Fruit fly (Drosophila melanogaster) whole organism, prepupa: ENCODE measurements around the gene CG5026.

Experiments
- CG10631 ChIP-seq: fragments of 200-800 bp; sonication (Bioruptor generic); optimal IDR thresholded peaks from 2 replicates; lab custom pipeline; 2016; ENCODE audit warnings: missing biosample characterization, missing genetic modification characterization
- CG10669 ChIP-seq: fragments of 200-800 bp; sonication (Bioruptor generic); optimal IDR thresholded peaks from 3 replicates; lab custom pipeline; 2018; ENCODE audit warnings: missing biosample characterization, mild to moderate bottlenecking, missing genetic modification characterization, moderate library complexity
- CG11762 ChIP-seq: fragments of 200-800 bp; sonication (Bioruptor generic); optimal IDR thresholded peaks from 3 replicates; lab custom pipeline; 2016; ENCODE audit warnings: missing biosample characterization, missing genetic modification characterization; ENCODE audit not compliant: insufficient read depth
- CG11902 ChIP-seq: fragments of 200-800 bp; sonication (Bioruptor generic); optimal IDR thresholded peaks from 3 replicates; lab custom pipeline; 2016; ENCODE audit warnings: missing biosample characterization, missing genetic modification characterization
- CG15336 ChIP-seq: fragments of 200-800 bp; sonication (Bioruptor generic); IDR thresholded peaks from 2 replicates; pipeline ENCODE4 v1.3.6; 2022; ENCODE audit warnings: missing biosample characterization, missing genetic modification characterization
- CG1621 ChIP-seq: fragments of 200-800 bp; sonication (Bioruptor generic); optimal IDR thresholded peaks from 3 replicates; lab custom pipeline; 2018; ENCODE audit warnings: missing biosample characterization, mild to moderate bottlenecking, missing genetic modification characterization
- CG31627 ChIP-seq: fragments of 200-800 bp; sonication (Bioruptor generic); optimal IDR thresholded peaks from 3 replicates; lab custom pipeline; 2016; ENCODE audit warnings: missing biosample characterization, missing genetic modification characterization
- CG32006 ChIP-seq: fragments of 200-800 bp; sonication (Bioruptor generic); optimal IDR thresholded peaks from 3 replicates; lab custom pipeline; 2017; ENCODE audit warnings: missing biosample characterization, mild to moderate bottlenecking, missing genetic modification characterization
- CG6276 ChIP-seq: fragments of 200-800 bp; sonication (Bioruptor generic); optimal IDR thresholded peaks from 2 replicates; lab custom pipeline; 2017; ENCODE audit warnings: missing biosample characterization, mild to moderate bottlenecking, missing genetic modification characterization
- CG7368 ChIP-seq: fragments of 200-800 bp; sonication (Bioruptor generic); optimal IDR thresholded peaks from 3 replicates; lab custom pipeline; 2016; ENCODE audit warnings: missing biosample characterization, missing genetic modification characterization
- CG8319 ChIP-seq: fragments of 200-800 bp; sonication (Bioruptor generic); optimal IDR thresholded peaks from 3 replicates; lab custom pipeline; 2016; ENCODE audit warnings: missing biosample characterization, missing genetic modification characterization
- CG8632 ChIP-seq: fragments of 200-800 bp; sonication (Bioruptor generic); optimal IDR thresholded peaks from 3 replicates; lab custom pipeline; 2016; ENCODE audit warnings: missing biosample characterization, missing genetic modification characterization
- CG9139 ChIP-seq: fragments of 200-800 bp; sonication (Bioruptor generic); optimal IDR thresholded peaks from 3 replicates; lab custom pipeline; 2017; ENCODE audit warnings: missing biosample characterization, mild to moderate bottlenecking, missing genetic modification characterization
- Eip93F ChIP-seq: fragments of 200-800 bp; sonication (Bioruptor generic); optimal IDR thresholded peaks from 2 replicates; lab custom pipeline; 2016; ENCODE audit warnings: missing biosample characterization, mild to moderate bottlenecking, missing genetic modification characterization
- Ets21C ChIP-seq: fragments of 200-800 bp; sonication (Bioruptor generic); optimal IDR thresholded peaks from 3 replicates; lab custom pipeline; 2016; ENCODE audit warnings: missing biosample characterization, missing genetic modification characterization
- Ets96B ChIP-seq: fragments of 200-800 bp; optimal IDR thresholded peaks from 2 replicates; lab custom pipeline; 2019; ENCODE audit warnings: missing biosample characterization, mild to moderate bottlenecking, missing genetic modification characterization, moderate library complexity
- Gug ChIP-seq: fragments of 200-800 bp; sonication (Bioruptor generic); IDR thresholded peaks from 2 replicates; pipeline ENCODE4 v1.3.6; 2022; ENCODE audit warnings: missing biosample characterization, missing genetic modification characterization
- Hr4 ChIP-seq: fragments of 200-800 bp; sonication (Bioruptor generic); optimal IDR thresholded peaks from 3 replicates; lab custom pipeline; 2016; ENCODE audit warnings: missing biosample characterization, missing genetic modification characterization
- Lpt ChIP-seq: fragments of 200-800 bp; sonication (Bioruptor generic); optimal IDR thresholded peaks from 3 replicates; lab custom pipeline; 2016; ENCODE audit warnings: missing biosample characterization, missing genetic modification characterization
- Met ChIP-seq: fragments of 200-800 bp; sonication (Bioruptor generic); optimal IDR thresholded peaks from 3 replicates; lab custom pipeline; 2016; ENCODE audit warnings: missing biosample characterization, missing genetic modification characterization
- Smox ChIP-seq: fragments of 200-800 bp; sonication (Bioruptor generic); optimal IDR thresholded peaks from 3 replicates; lab custom pipeline; 2016; ENCODE audit warnings: missing biosample characterization, missing genetic modification characterization
- cyc ChIP-seq: fragments of 200-800 bp; sonication (Bioruptor generic); optimal IDR thresholded peaks from 3 replicates; lab custom pipeline; 2016; ENCODE audit warnings: missing biosample characterization, missing genetic modification characterization
- dac ChIP-seq: fragments of 200-800 bp; sonication (Bioruptor generic); optimal IDR thresholded peaks from 2 replicates; lab custom pipeline; 2017; ENCODE audit warnings: missing biosample characterization, mild to moderate bottlenecking, missing genetic modification characterization
- dsx ChIP-seq: fragments of 200-800 bp; optimal IDR thresholded peaks from 3 replicates; lab custom pipeline; 2019; ENCODE audit warnings: missing biosample characterization, mild to moderate bottlenecking, missing genetic modification characterization, moderate library complexity; ENCODE audit not compliant: poor library complexity, severe bottlenecking
- eg ChIP-seq: fragments of 200-800 bp; sonication (Bioruptor generic); IDR thresholded peaks from 3 replicates; pipeline ENCODE4 v1.3.6; 2022; ENCODE audit warnings: missing biosample characterization, missing genetic modification characterization
- fd85E ChIP-seq: fragments of 200-800 bp; sonication (Bioruptor generic); optimal IDR thresholded peaks from 3 replicates; lab custom pipeline; 2016; ENCODE audit warnings: missing biosample characterization, missing genetic modification characterization
- fkh ChIP-seq: fragments of 200-800 bp; sonication (Bioruptor generic); optimal IDR thresholded peaks from 3 replicates; lab custom pipeline; 2017; ENCODE audit warnings: missing biosample characterization, mild to moderate bottlenecking, missing genetic modification characterization, moderate library complexity
- net ChIP-seq: fragments of 200-800 bp; sonication (Bioruptor generic); optimal IDR thresholded peaks from 3 replicates; lab custom pipeline; 2016; ENCODE audit warnings: missing biosample characterization, missing genetic modification characterization
- pdm3 ChIP-seq: fragments of 200-800 bp; sonication (Bioruptor generic); optimal IDR thresholded peaks from 3 replicates; lab custom pipeline; 2016; ENCODE audit warnings: missing biosample characterization, missing genetic modification characterization
- ss ChIP-seq, 2 experiments: fragments of 200-800 bp; sonication (Bioruptor generic); optimal IDR thresholded peaks; 2 replicates in 1 of 2; 3 replicates in 1 of 2; lab custom pipeline; 2017 to 2018; ENCODE audit warnings: mild to moderate bottlenecking in 2 of 2, missing biosample characterization in 2 of 2, missing genetic modification characterization in 2 of 2, moderate library complexity in 1 of 2
- svp ChIP-seq: fragments of 200-800 bp; sonication (Bioruptor generic); peaks from one replicate; lab custom pipeline; 2016; ENCODE audit warnings: missing biosample characterization, missing genetic modification characterization
- topi ChIP-seq: fragments of 200-800 bp; sonication (Bioruptor generic); optimal IDR thresholded peaks from 3 replicates; lab custom pipeline; 2016; ENCODE audit warnings: missing biosample characterization, missing genetic modification characterization

The CG5026 gene

dm6 chr3L:9013745-9014144, 45.4 kb downstream of the CG5026 start:
- TF ChIP-seq eg (GFP tag; lab: Robert Waterston, UW) (no peak), Ets96B (tag; lab: Kevin White, UChicago) (no peak), dsx (GFP tag; lab: Kevin White, UChicago) (no peak), CG8319 (GFP tag; lab: Kevin White, UChicago) (no peak), Eip93F (GFP tag; lab: Kevin White, UChicago) (no peak), CG9139 (GFP tag; lab: Kevin White, UChicago) (no peak), Lpt (GFP tag; lab: Kevin White, UChicago) (no peak), Ets21C (GFP tag; lab: Kevin White, UChicago) (no peak), fd85E (GFP tag; lab: Kevin White, UChicago) (no peak), CG15336 (GFP tag; lab: Robert Waterston, UW) (no peak), cyc (GFP tag; lab: Kevin White, UChicago) (no peak), Hr4 (no peak), Gug (GFP tag; lab: Robert Waterston, UW) (no peak), CG8632 (GFP tag; lab: Kevin White, UChicago) (no peak), net (GFP tag; lab: Kevin White, UChicago) (no peak), CG11902 (GFP tag; lab: Kevin White, UChicago) (no peak), CG32006 (no peak), Met (GFP tag; lab: Kevin White, UChicago) (no peak)

- TF ChIP-seq CG11762 (no peak), CG10669 (no peak), CG7368 (GFP tag; lab: Kevin White, UChicago) (no peak), CG31627 (GFP tag; lab: Kevin White, UChicago) (no peak), topi (GFP tag; lab: Kevin White, UChicago) (no peak), CG1621 (tag; lab: Kevin White, UChicago) (no peak), Ets21C (GFP tag; lab: Kevin White, UChicago) (no peak), CG6276 (GFP tag; lab: Kevin White, UChicago) (no peak), Gug (GFP tag; lab: Robert Waterston, UW) (no peak), svp (GFP tag; lab: Kevin White, UChicago) (no peak)
These were observed 49.1 kb downstream of the CG5026 start for dm6 chr3L:9017414-9017813.

- TF ChIP-seq fkh = peak; percentile 24
- TF ChIP-seq eg (GFP tag; lab: Robert Waterston, UW) = no peak
These were observed 50.9 kb downstream of the CG5026 start, which contains the start of gene Doc2 for dm6 chr3L:9019196-9019662. Gene Doc2 (minus strand): TSS chr3L:9019246.

dm6 chr3L:9020436-9021370, 52.4 kb downstream of the CG5026 start:
- TF ChIP-seq pdm3 = no peak
- TF ChIP-seq Smox = no peak
- TF ChIP-seq fkh = peak; percentile 41
- no peak for TF ChIP-seq ss (GFP tag; optimal IDR thresholded peaks at IDR 0.05; lab: Kevin White, UChicago)
- no peak for TF ChIP-seq svp (GFP tag; lab: Kevin White, UChicago)
- no peak for TF ChIP-seq dac (GFP tag; lab: Kevin White, UChicago)
- peak; percentile 8 for TF ChIP-seq CG10631 (GFP tag; lab: Kevin White, UChicago)
